Worm (Caenorhabditis elegans) whole organism, L2 larva: ENCODE results near the gene acy-2.

Experiments used
- ZK546.5 ChIP-seq: sonication (generic microtip); optimal IDR thresholded peaks from 2 replicates; lab custom pipeline; 2017; ENCODE audit warnings: missing biosample characterization, missing genetic modification characterization
- alr-1 ChIP-seq: fragments of 150-350 bp; optimal IDR thresholded peaks from 2 replicates; lab custom pipeline; 2014; ENCODE audit warnings: missing biosample characterization, missing genetic modification characterization
- ceh-82 ChIP-seq: fragments of 150-350 bp; optimal IDR thresholded peaks from 2 replicates; lab custom pipeline; 2014; ENCODE audit warnings: missing biosample characterization, missing genetic modification characterization
- fos-1 ChIP-seq: fragments of 150-350 bp; optimal IDR thresholded peaks from 2 replicates; lab custom pipeline; 2014; ENCODE audit warnings: missing biosample characterization, missing genetic modification characterization
- lin-11 ChIP-seq: fragments of 150-350 bp; sonication (generic microtip); optimal IDR thresholded peaks from 2 replicates; lab custom pipeline; 2014; ENCODE audit warnings: missing biosample characterization, missing genetic modification characterization, inconsistent platforms, mixed read lengths
- mab-5 ChIP-seq: fragments of 150-350 bp; optimal IDR thresholded peaks from 2 replicates; lab custom pipeline; 2014; ENCODE audit warnings: missing biosample characterization, missing genetic modification characterization
- mdl-1 ChIP-seq, 2 experiments: fragments of 150-350 bp in 1 of 2; sonication (generic microtip) in 1 of 2; optimal IDR thresholded peaks; 2 replicates each; lab custom pipeline; 2017; ENCODE audit warnings: missing biosample characterization in 2 of 2, missing genetic modification characterization in 2 of 2
- nhr-12 ChIP-seq: fragments of 150-350 bp; optimal IDR thresholded peaks from 2 replicates; lab custom pipeline; 2014; ENCODE audit warnings: missing biosample characterization, missing genetic modification characterization
- nhr-237 ChIP-seq: fragments of 150-350 bp; optimal IDR thresholded peaks from 2 replicates; lab custom pipeline; 2014; ENCODE audit warnings: missing biosample characterization, missing genetic modification characterization
- nhr-6 ChIP-seq: fragments of 150-350 bp; optimal IDR thresholded peaks from 2 replicates; lab custom pipeline; 2014; ENCODE audit warnings: missing biosample characterization, missing genetic modification characterization
- snpc-4 ChIP-seq: fragments of 150-350 bp; optimal IDR thresholded peaks from 2 replicates; lab custom pipeline; 2014; ENCODE audit warnings: missing biosample characterization, missing genetic modification characterization
- unc-39 ChIP-seq: fragments of 150-350 bp; optimal IDR thresholded peaks from 2 replicates; lab custom pipeline; 2014; ENCODE audit warnings: missing biosample characterization, missing genetic modification characterization
- unc-62 ChIP-seq: fragments of 150-350 bp; optimal IDR thresholded peaks from 2 replicates; lab custom pipeline; 2014; ENCODE audit warnings: missing biosample characterization, missing genetic modification reagents, missing genetic modification characterization
- ztf-11 ChIP-seq: sonication (generic microtip); optimal IDR thresholded peaks from 2 replicates; lab custom pipeline; 2017; ENCODE audit warnings: missing biosample characterization, missing genetic modification characterization

DNA sequence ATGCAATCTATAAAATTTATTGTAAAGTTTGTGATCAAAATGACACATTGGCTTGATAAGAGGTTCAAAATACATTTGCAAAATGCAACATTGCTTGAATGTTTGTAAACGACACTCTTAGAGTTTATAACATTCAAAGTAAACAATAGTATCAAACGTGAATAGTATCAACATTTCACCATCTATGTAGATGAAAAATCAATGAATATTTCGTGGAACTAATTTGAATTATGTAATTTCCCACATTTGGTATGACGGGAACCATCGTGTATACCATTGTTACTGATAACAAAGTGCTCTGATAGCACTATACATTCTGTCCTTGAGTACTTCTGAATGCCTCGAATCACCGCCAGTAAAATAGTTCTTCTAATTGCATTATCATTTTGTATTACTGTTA is 45.2 kb upstream of the acy-2 start, which contains the start of gene galt-1:
- TF ChIP-seq nhr-6 (tag; lab: Kevin White, UChicago) (no peak), mdl-1 (tag; optimal IDR thresholded peaks at IDR 0.05; lab: Kevin White, UChicago) (no peak), alr-1 (tag; lab: Kevin White, UChicago) (no peak), mab-5 (tag; lab: Kevin White, UChicago) (no peak), snpc-4 (no peak), fos-1 (tag; lab: Kevin White, UChicago) (peak; percentile 50), nhr-12 (tag; lab: Kevin White, UChicago) (no peak), ZK546.5 (tag; lab: Kevin White, UChicago) (no peak), lin-11 (tag; lab: Kevin White, UChicago) (no peak), nhr-237 (no peak), ceh-82 (tag; lab: Kevin White, UChicago) (no peak), unc-62 (GFP tag; lab: Kevin White, UChicago) (no peak), ztf-11 (tag; lab: Kevin White, UChicago) (no peak), unc-39 (tag; lab: Kevin White, UChicago) (no peak)
